Worm (Caenorhabditis elegans) whole organism, midembryonic: ENCODE results near the gene C25F9.16.

Source experiments
- T22C8.4 ChIP-seq: fragments of 200-800 bp; sonication (Bioruptor generic); IDR thresholded peaks from 2 replicates; pipeline ENCODE4 v1.3.6; 2022; ENCODE audit warnings: missing genetic modification characterization, missing compliant biosample characterization
- cog-1 ChIP-seq: sonication (generic microtip); optimal IDR thresholded peaks from 2 replicates; lab custom pipeline; 2016; ENCODE audit warnings: missing genetic modification characterization, missing compliant biosample characterization
- flt-1 ChIP-seq: fragments of 200-800 bp; sonication (Bioruptor generic); IDR thresholded peaks from 2 replicates; pipeline ENCODE4 v1.3.6; 2022; ENCODE audit warnings: missing genetic modification characterization, missing compliant biosample characterization
- med-1 ChIP-seq: sonication (generic microtip); optimal IDR thresholded peaks from 2 replicates; lab custom pipeline; 2017; ENCODE audit warnings: missing genetic modification characterization, mild to moderate bottlenecking, missing compliant biosample characterization, antibody characterized with exemption, missing genetic modification reagents; ENCODE audit not compliant: insufficient read depth
- ref-1 ChIP-seq: fragments of 200-800 bp; sonication (Bioruptor generic); conservative IDR thresholded peaks from 2 replicates; pipeline ENCODE4 v1.3.6; 2022; ENCODE audit warnings: missing genetic modification reagents, missing genetic modification characterization, missing compliant biosample characterization
- tab-1 ChIP-seq: fragments of 200-800 bp; sonication (Bioruptor generic); IDR thresholded peaks from 2 replicates; pipeline ENCODE4 v1.3.6; 2022; ENCODE audit warnings: missing genetic modification characterization, missing compliant biosample characterization
- ztf-23 ChIP-seq: fragments of 200-800 bp; sonication (Bioruptor generic); IDR thresholded peaks from 2 replicates; pipeline ENCODE4 v1.3.6; 2022; ENCODE audit warnings: missing genetic modification reagents, missing genetic modification characterization, missing compliant biosample characterization

DNA sequence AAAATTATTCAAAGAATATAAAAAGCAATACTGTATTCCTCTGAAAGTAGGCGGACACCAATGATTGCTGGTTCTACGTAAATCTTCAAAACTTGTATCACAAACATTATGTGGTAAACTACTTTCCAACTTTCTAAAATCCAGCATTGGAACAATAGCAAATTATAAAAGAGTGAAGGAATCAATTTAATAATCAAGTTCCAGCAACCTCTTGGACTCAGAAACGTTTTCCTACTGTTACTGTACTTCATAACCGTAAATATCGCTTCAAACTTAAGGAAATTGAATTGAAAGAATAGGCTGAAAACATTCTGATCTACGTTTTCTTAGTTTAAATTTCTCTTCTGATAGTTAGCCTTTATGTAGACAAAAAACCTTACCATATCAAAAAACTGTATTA, 30.6 kb upstream of the C25F9.16 start:
- no peak for TF ChIP-seq tab-1
- no peak for TF ChIP-seq ref-1 (GFP tag; lab: Robert Waterston, UW)
- no peak for TF ChIP-seq med-1
- no peak for TF ChIP-seq T22C8.4 (GFP tag; lab: Robert Waterston, UW)
- TF ChIP-seq ztf-23 (GFP tag; lab: Robert Waterston, UW), result no peak
- no peak for TF ChIP-seq flt-1 (GFP tag; lab: Robert Waterston, UW)
- no peak for TF ChIP-seq cog-1 (tag; lab: Kevin White, UChicago)
